Fruit fly (Drosophila melanogaster): Measurements from ENCODE around the gene Gr97a.
A peak's percentile ranks its signal among the peaks of the same experiment; 100 is the strongest.

The Gr97a gene

dm6 chr3R:26952857-26953477, 13.3 kb downstream of the Gr97a start:
- TF ChIP-seq CTCF (optimal IDR thresholded peaks at IDR 0.05): no peak
- no peak for TF ChIP-seq CG8478 (optimal IDR thresholded peaks at IDR 0.05)

DNA sequence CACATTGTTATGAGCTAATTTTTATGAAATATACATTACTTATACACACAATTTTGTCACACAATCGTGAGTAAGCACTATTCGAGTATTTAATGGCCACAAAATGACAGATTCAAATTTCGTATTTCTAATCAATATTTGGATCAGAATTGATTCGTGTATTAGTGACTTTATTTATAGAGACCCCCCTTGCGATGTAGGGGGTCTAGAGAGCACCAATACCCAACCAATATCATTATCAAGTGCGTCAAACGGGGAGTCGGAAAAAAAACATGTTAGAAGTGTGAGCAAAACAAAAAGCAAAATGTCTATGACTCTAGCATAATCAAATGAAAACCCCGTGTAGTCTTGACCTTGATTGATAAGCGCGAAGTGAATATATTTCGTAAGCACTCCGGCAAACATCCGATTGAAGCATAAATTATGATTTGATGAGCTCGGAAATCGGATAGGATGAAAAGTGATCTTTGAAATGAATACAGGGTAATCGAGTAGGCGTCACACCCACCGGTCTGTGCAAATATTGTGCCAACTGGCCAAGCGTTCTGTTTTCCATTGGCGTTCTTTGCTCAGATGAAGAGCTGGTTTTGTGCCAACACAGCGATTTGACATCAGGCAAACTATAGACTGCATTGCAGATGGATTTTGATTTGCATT, 14.0 kb downstream of the Gr97a start:
- no peak for TF ChIP-seq CTCF (optimal IDR thresholded peaks at IDR 0.05)
- no peak for TF ChIP-seq CG8478 (optimal IDR thresholded peaks at IDR 0.05)

dm6 chr3R:26947296-26947880, 18.9 kb downstream of the Gr97a start, which contains the start of gene Spag1:
Gene Spag1 (plus strand): TSS chr3R:26947830.
- no peak for TF ChIP-seq CG8478 (optimal IDR thresholded peaks at IDR 0.05)
- TF ChIP-seq CTCF (optimal IDR thresholded peaks at IDR 0.05): no peak

dm6 chr3R:26945233-26945632, 21.1 kb downstream of the Gr97a start, which contains the start of gene CG14252:
Gene CG14252 (plus strand): TSS chr3R:26945534.
- TF ChIP-seq CG8478 (optimal IDR thresholded peaks at IDR 0.05) (no peak), CTCF (optimal IDR thresholded peaks at IDR 0.05) (peak in 1 of 2 experiments; percentile 3)

dm6 chr3R:26937423-26937822, 28.9 kb downstream of the Gr97a start:
- no peak for TF ChIP-seq CTCF (optimal IDR thresholded peaks at IDR 0.05)
- TF ChIP-seq CG8478 (optimal IDR thresholded peaks at IDR 0.05): no peak

- TF ChIP-seq CTCF (optimal IDR thresholded peaks at IDR 0.05) (no peak), CG8478 (optimal IDR thresholded peaks at IDR 0.05) (no peak)
Observed at dm6 chr3R:26936501-26936900, 29.8 kb downstream of the Gr97a start.

DNA sequence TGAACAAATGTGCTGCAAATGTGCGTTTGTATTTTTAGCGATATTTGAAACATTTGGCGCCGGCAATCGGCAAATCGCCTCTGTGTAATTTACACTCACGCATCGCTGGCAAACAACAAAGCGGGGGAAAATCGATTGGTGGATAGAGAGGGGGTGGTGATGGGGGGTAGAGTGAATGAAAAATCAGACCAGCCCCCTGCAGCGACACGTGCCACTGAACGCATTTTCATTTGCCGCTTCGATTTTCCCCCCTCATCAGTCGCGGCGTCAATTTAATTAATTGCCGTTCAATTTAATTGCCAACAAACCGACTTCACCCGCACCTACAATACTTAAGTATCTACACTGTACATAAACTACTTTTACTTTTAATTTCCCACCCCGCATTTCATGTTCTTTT, 30.9 kb downstream of the Gr97a start:
- TF ChIP-seq CTCF (optimal IDR thresholded peaks at IDR 0.05) (no peak), CG8478 (optimal IDR thresholded peaks at IDR 0.05) (no peak)

- TF ChIP-seq CTCF (optimal IDR thresholded peaks at IDR 0.05): no peak
Observed at dm6 chr3R:26934523-26934922, 31.8 kb downstream of the Gr97a start.

DNA sequence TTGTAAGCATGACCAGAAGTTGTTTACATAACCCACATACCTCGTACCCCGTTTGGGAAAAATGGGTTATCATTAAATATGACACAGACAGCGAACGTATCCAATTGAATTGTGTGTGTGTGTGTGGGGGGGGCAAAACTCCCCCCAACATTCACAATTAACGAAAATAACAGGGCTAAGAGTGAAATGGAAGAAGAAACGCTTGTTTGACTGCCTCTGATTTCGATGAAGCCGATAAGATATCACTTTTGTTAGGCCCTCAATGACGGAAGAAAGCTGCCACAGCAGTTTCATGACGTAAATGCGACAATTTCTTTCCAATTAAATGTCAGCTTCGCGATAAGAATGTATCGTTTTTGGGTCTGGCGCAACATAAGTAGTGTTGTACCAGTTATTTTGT, 32.4 kb downstream of the Gr97a start:
- TF ChIP-seq CG8478 (optimal IDR thresholded peaks at IDR 0.05): no peak
- TF ChIP-seq CTCF (optimal IDR thresholded peaks at IDR 0.05): no peak

DNA sequence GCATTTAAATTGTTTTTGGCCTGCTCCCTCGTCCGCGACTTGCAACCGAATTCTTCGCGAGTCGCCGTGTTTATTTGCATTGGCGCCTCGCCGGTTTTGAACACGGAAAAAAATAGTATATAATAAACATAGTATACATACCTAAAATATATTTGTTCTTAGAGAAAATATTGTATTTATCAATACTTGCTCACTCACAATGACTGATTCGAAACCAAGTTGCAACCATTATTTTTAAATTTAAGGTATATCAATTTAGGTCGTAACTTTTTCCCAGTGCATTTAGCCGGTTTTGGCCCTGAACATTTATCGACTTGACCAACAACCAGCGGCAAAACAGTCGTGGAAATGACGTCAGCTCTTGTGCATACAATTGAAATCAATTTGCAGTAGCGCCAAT, 37.9 kb downstream of the Gr97a start:
- no peak for TF ChIP-seq CG8478 (optimal IDR thresholded peaks at IDR 0.05)
- no peak for TF ChIP-seq CTCF (optimal IDR thresholded peaks at IDR 0.05)

dm6 chr3R:26926477-26926876, 39.8 kb downstream of the Gr97a start:
- TF ChIP-seq CTCF (optimal IDR thresholded peaks at IDR 0.05) (no peak), CG8478 (optimal IDR thresholded peaks at IDR 0.05) (no peak)

DNA sequence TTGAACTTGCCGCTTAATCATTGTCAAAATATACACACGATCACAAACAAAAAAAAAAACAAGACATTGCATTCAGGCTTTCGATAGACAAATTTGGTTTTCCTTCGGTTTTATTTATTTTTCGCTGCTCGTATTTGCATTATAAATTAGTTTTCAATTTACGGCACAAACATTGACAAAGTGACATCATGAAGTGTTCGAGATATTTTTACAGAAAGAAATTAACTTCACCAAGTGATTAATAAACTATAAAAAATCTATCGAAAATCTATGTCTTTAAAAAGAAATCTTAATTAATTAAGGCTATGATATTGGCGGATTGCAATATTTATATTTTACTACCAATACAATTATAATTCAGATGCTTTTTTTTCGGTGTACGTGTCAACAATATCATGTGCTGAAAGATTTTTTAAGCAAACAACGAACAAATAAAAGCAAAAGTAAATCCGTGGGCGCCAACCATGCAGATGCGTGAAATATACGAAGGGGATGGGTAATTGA, 42.4 kb downstream of the Gr97a start:
- no peak for TF ChIP-seq CG8478 (optimal IDR thresholded peaks at IDR 0.05)
- TF ChIP-seq CTCF (optimal IDR thresholded peaks at IDR 0.05): no peak

DNA sequence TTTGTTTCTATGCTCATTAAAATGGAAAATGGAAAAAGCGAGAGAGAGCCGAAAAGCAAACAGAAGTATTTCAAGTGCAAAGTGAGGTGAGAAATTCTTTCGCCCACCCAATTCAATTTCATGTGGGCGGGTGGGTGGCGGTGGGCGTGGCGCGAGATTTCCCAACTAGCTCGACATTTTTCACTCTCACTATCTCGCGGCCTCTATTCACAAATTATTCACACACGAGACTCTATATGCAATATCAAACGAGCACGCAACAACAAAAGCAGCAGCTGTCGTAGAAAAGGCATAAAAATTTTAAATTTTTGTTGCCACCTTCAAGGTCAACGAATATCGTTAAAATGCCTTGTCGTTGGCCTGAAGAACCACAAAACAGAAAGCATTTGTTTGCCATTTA, 47.4 kb downstream of the Gr97a start:
- TF ChIP-seq CG8478 (optimal IDR thresholded peaks at IDR 0.05) (no peak), CTCF (optimal IDR thresholded peaks at IDR 0.05) (no peak)

- TF ChIP-seq CTCF (optimal IDR thresholded peaks at IDR 0.05) (no peak), CG8478 (optimal IDR thresholded peaks at IDR 0.05) (no peak)
Observed at dm6 chr3R:26915463-26915925, 50.8 kb downstream of the Gr97a start, which contains the start of gene CG46339. Gene CG46339 (plus strand): TSS chr3R:26915761.

Measured in S2 (cell line).